Worm (Caenorhabditis elegans) whole organism, dauer: ENCODE results near the gene C15H9.2.

Source experiments
- unc-62 ChIP-seq: sonication (generic microtip); optimal IDR thresholded peaks from 2 replicates; lab custom pipeline; 2017; ENCODE audit warnings: missing biosample characterization, missing genetic modification reagents, missing genetic modification characterization

Gene C15H9.2

ce11 chrX:6160427-6160826 is 42.1 kb downstream of the C15H9.2 start, which contains the start of gene odd-2:
odd-2 (minus strand) TSS chrX:6160527.
- no peak for TF ChIP-seq unc-62

ce11 chrX:6162037-6162436 is 43.7 kb downstream of the C15H9.2 start:
- no peak for TF ChIP-seq unc-62

- no peak for TF ChIP-seq unc-62
These were observed 49.0 kb downstream of the C15H9.2 start for ce11 chrX:6167376-6167775.

- no peak for TF ChIP-seq unc-62
These were observed 50.9 kb downstream of the C15H9.2 start, which contains the start of gene T25B2.2 for ce11 chrX:6169252-6169651. T25B2.2 (plus strand) TSS chrX:6169643.
